Fruit fly (Drosophila melanogaster) whole organism, embryonic: ENCODE results near the gene Tpr2.

ENCODE experiments used
- Ada2b ChIP-seq: fragments of 200-800 bp; sonication (Bioruptor generic); IDR thresholded peaks from 2 replicates; pipeline ENCODE4 v1.3.6; 2022; ENCODE audit warnings: missing biosample characterization, missing genetic modification characterization
- Atf6 ChIP-seq: fragments of 200-800 bp; sonication (Bioruptor generic); IDR thresholded peaks from 2 replicates; pipeline ENCODE4 v1.3.6; 2022; ENCODE audit warnings: missing biosample characterization, missing genetic modification characterization
- BtbVII ChIP-seq: fragments of 200-800 bp; sonication (Bioruptor generic); optimal IDR thresholded peaks from 3 replicates; lab custom pipeline; 2017; ENCODE audit warnings: missing biosample characterization, mild to moderate bottlenecking, missing genetic modification characterization
- CG10274 ChIP-seq: fragments of 200-800 bp; sonication (Bioruptor generic); optimal IDR thresholded peaks from 3 replicates; lab custom pipeline; 2017; ENCODE audit warnings: missing biosample characterization, mild to moderate bottlenecking, missing genetic modification characterization
- CG13123 ChIP-seq: fragments of 200-800 bp; sonication (Bioruptor generic); optimal IDR thresholded peaks from 2 replicates; lab custom pipeline; 2016; ENCODE audit warnings: missing biosample characterization, missing genetic modification characterization
- CG14667 ChIP-seq: fragments of 200-800 bp; sonication (Bioruptor generic); IDR thresholded peaks from 2 replicates; pipeline ENCODE4 v1.3.6; 2022; ENCODE audit warnings: missing biosample characterization, missing genetic modification characterization
- CG15073 ChIP-seq: fragments of 200-800 bp; sonication (Bioruptor generic); optimal IDR thresholded peaks from 2 replicates; lab custom pipeline; 2016; ENCODE audit warnings: missing biosample characterization, missing genetic modification characterization
- CG2889 ChIP-seq: fragments of 200-800 bp; sonication (Bioruptor generic); IDR thresholded peaks from 3 replicates; pipeline ENCODE4 v1.3.6; 2022; ENCODE audit warnings: missing biosample characterization, missing genetic modification characterization
- CG33557 ChIP-seq: fragments of 200-800 bp; sonication (Bioruptor generic); optimal IDR thresholded peaks from 2 replicates; lab custom pipeline; 2019; ENCODE audit warnings: missing biosample characterization, mild to moderate bottlenecking, missing genetic modification characterization, moderate library complexity
- CG4282 ChIP-seq: fragments of 200-800 bp; sonication (Bioruptor generic); optimal IDR thresholded peaks from 2 replicates; lab custom pipeline; 2016; ENCODE audit warnings: missing biosample characterization, missing genetic modification characterization
- CG4404 ChIP-seq: fragments of 200-800 bp; sonication (Bioruptor generic); IDR thresholded peaks from 2 replicates; pipeline ENCODE4 v1.3.6; 2022; ENCODE audit warnings: missing biosample characterization, missing genetic modification characterization
- CG4424 ChIP-seq: fragments of 200-800 bp; sonication (Bioruptor generic); optimal IDR thresholded peaks from 3 replicates; lab custom pipeline; 2016; ENCODE audit warnings: missing biosample characterization, missing genetic modification characterization
- CG6654 ChIP-seq: fragments of 200-800 bp; sonication (Bioruptor generic); optimal IDR thresholded peaks from 2 replicates; lab custom pipeline; 2017; ENCODE audit warnings: missing biosample characterization, mild to moderate bottlenecking, missing genetic modification characterization
- Dref ChIP-seq: fragments of 200-800 bp; sonication (Bioruptor generic); IDR thresholded peaks from 2 replicates; pipeline ENCODE4 v1.3.6; 2022; ENCODE audit warnings: missing biosample characterization, missing genetic modification characterization
- Fer1 ChIP-seq: fragments of 200-800 bp; sonication (Bioruptor generic); optimal IDR thresholded peaks from 2 replicates; lab custom pipeline; 2017; ENCODE audit warnings: missing biosample characterization, mild to moderate bottlenecking, missing genetic modification characterization
- H15 ChIP-seq: fragments of 200-800 bp; sonication (Bioruptor generic); IDR thresholded peaks from 3 replicates; pipeline ENCODE4 v1.3.6; 2022; ENCODE audit warnings: missing biosample characterization, missing genetic modification characterization
- Hey ChIP-seq: fragments of 200-800 bp; sonication (Bioruptor generic); optimal IDR thresholded peaks from 3 replicates; lab custom pipeline; 2018; ENCODE audit warnings: missing biosample characterization, mild to moderate bottlenecking, missing genetic modification characterization
- HmgD ChIP-seq: fragments of 200-800 bp; sonication (Bioruptor generic); optimal IDR thresholded peaks from 3 replicates; lab custom pipeline; 2016; ENCODE audit warnings: missing biosample characterization, missing genetic modification characterization
- HmgZ ChIP-seq: fragments of 200-800 bp; sonication (Bioruptor generic); optimal IDR thresholded peaks from 2 replicates; lab custom pipeline; 2018; ENCODE audit warnings: missing biosample characterization, mild to moderate bottlenecking, missing genetic modification characterization
- Hmr ChIP-seq: fragments of 200-800 bp; sonication (Bioruptor generic); optimal IDR thresholded peaks from 3 replicates; lab custom pipeline; 2017; ENCODE audit warnings: mild to moderate bottlenecking, missing biosample characterization, missing genetic modification reagents, missing genetic modification characterization
- MBD-R2 ChIP-seq: fragments of 200-800 bp; sonication (Bioruptor generic); IDR thresholded peaks from 2 replicates; pipeline ENCODE4 v1.3.6; 2022; ENCODE audit warnings: missing biosample characterization, missing genetic modification characterization
- Mad ChIP-seq: fragments of 200-800 bp; sonication (Bioruptor generic); optimal IDR thresholded peaks from 2 replicates; lab custom pipeline; 2016; ENCODE audit warnings: missing biosample characterization, missing genetic modification characterization
- Med ChIP-seq: fragments of 200-800 bp; sonication (Bioruptor generic); peaks from one replicate; lab custom pipeline; 2016; ENCODE audit warnings: missing biosample characterization, missing genetic modification characterization, mild to moderate bottlenecking, inconsistent platforms, moderate library complexity
- Ravus ChIP-seq: fragments of 200-800 bp; sonication (Bioruptor generic); IDR thresholded peaks from 2 replicates; pipeline ENCODE4 v1.3.6; 2022; ENCODE audit warnings: missing biosample characterization, missing genetic modification characterization
- Sin3A ChIP-seq: fragments of >200 bp; optimal IDR thresholded peaks from 2 replicates; lab custom pipeline; 2018
- Stat92E ChIP-seq, 3 experiments: fragments of >200 bp in 2 of 3; fragments of 200-800 bp in 1 of 3; sonication (Bioruptor generic) in 1 of 3; optimal IDR thresholded peaks; 2 replicates each; lab custom pipeline; 2017 to 2019; ENCODE audit warnings: missing biosample characterization in 3 of 3, missing genetic modification characterization in 3 of 3, mild to moderate bottlenecking in 1 of 3, moderate library complexity in 1 of 3
- TFAM ChIP-seq: fragments of 200-800 bp; sonication (Bioruptor generic); optimal IDR thresholded peaks from 2 replicates; lab custom pipeline; 2017; ENCODE audit warnings: missing biosample characterization, missing genetic modification characterization, inconsistent platforms
- Tbp ChIP-seq: fragments of >200 bp; optimal IDR thresholded peaks from 2 replicates; lab custom pipeline; 2018; ENCODE audit warnings: missing biosample characterization, missing genetic modification characterization
- aop ChIP-seq: fragments of 200-800 bp; sonication (Bioruptor generic); IDR thresholded peaks from 2 replicates; pipeline ENCODE4 v1.3.6; 2022; ENCODE audit warnings: missing biosample characterization, missing genetic modification characterization
- bcd ChIP-seq: fragments of 200-800 bp; sonication (Bioruptor generic); optimal IDR thresholded peaks from 2 replicates; lab custom pipeline; 2017; ENCODE audit warnings: missing biosample characterization, mild to moderate bottlenecking, missing genetic modification characterization
- bsh ChIP-seq, 2 experiments: fragments of 200-800 bp; sonication (Bioruptor generic); optimal IDR thresholded peaks; 2 replicates each; lab custom pipeline; 2017 to 2018; ENCODE audit warnings: mild to moderate bottlenecking in 2 of 2, missing biosample characterization in 2 of 2, missing genetic modification characterization in 2 of 2, moderate library complexity in 1 of 2
- chm ChIP-seq: fragments of 200-800 bp; sonication (Bioruptor generic); IDR thresholded peaks from 2 replicates; pipeline ENCODE4 v1.3.6; 2022; ENCODE audit warnings: missing biosample characterization, missing genetic modification characterization
- crp ChIP-seq, 2 experiments: fragments of 200-800 bp; sonication (Bioruptor generic); optimal IDR thresholded peaks; 2 replicates in 1 of 2; 3 replicates in 1 of 2; lab custom pipeline; 2017; ENCODE audit warnings: missing biosample characterization in 2 of 2, missing genetic modification characterization in 2 of 2, mild to moderate bottlenecking in 1 of 2, moderate library complexity in 1 of 2
- dimm ChIP-seq: fragments of 200-800 bp; sonication (Bioruptor generic); IDR thresholded peaks from 2 replicates; pipeline ENCODE4 v1.3.6; 2022; ENCODE audit warnings: missing biosample characterization, missing genetic modification characterization
- eve ChIP-seq, 2 experiments: fragments of >200 bp; optimal IDR thresholded peaks; 2 replicates each; lab custom pipeline; 2017; ENCODE audit warnings: missing biosample characterization in 2 of 2, missing genetic modification characterization in 2 of 2
- eyg ChIP-seq: fragments of 200-800 bp; sonication (Bioruptor generic); optimal IDR thresholded peaks from 3 replicates; lab custom pipeline; 2016; ENCODE audit warnings: missing biosample characterization, missing genetic modification characterization
- fd64A ChIP-seq: fragments of 200-800 bp; sonication (Bioruptor generic); optimal IDR thresholded peaks from 3 replicates; lab custom pipeline; 2018; ENCODE audit warnings: missing biosample characterization, mild to moderate bottlenecking, missing genetic modification characterization
- grau ChIP-seq: fragments of 200-800 bp; optimal IDR thresholded peaks from 3 replicates; lab custom pipeline; 2019; ENCODE audit warnings: missing biosample characterization, mild to moderate bottlenecking, missing genetic modification characterization, moderate library complexity
- ind ChIP-seq: fragments of 200-800 bp; sonication (Bioruptor generic); optimal IDR thresholded peaks from 3 replicates; lab custom pipeline; 2016; ENCODE audit warnings: missing biosample characterization, missing genetic modification characterization
- insv ChIP-seq, 2 experiments: fragments of 200-800 bp; sonication (Bioruptor generic); optimal IDR thresholded peaks; 3 replicates each; lab custom pipeline; 2016 to 2018; ENCODE audit warnings: missing biosample characterization in 2 of 2, missing genetic modification characterization in 2 of 2
- jumu ChIP-seq: fragments of 200-800 bp; sonication (Bioruptor generic); optimal IDR thresholded peaks from 3 replicates; lab custom pipeline; 2016; ENCODE audit warnings: missing biosample characterization, missing genetic modification characterization
- lbe ChIP-seq: fragments of 200-800 bp; sonication (Bioruptor generic); optimal IDR thresholded peaks from 2 replicates; lab custom pipeline; 2016; ENCODE audit warnings: missing biosample characterization, mild to moderate bottlenecking, missing genetic modification characterization
- mirr ChIP-seq: fragments of 200-800 bp; sonication (Bioruptor generic); optimal IDR thresholded peaks from 3 replicates; lab custom pipeline; 2018; ENCODE audit warnings: missing biosample characterization, mild to moderate bottlenecking, missing genetic modification characterization
- pita ChIP-seq: fragments of 200-800 bp; sonication (Bioruptor generic); optimal IDR thresholded peaks from 2 replicates; lab custom pipeline; 2017; ENCODE audit warnings: missing biosample characterization, mild to moderate bottlenecking, missing genetic modification characterization
- row ChIP-seq: fragments of 200-800 bp; sonication (Bioruptor generic); IDR thresholded peaks from 3 replicates; pipeline ENCODE4 v1.3.6; 2022; ENCODE audit warnings: missing biosample characterization, missing genetic modification characterization
- run ChIP-seq: fragments of 200-800 bp; sonication (Bioruptor generic); optimal IDR thresholded peaks from 3 replicates; lab custom pipeline; 2018; ENCODE audit warnings: missing biosample characterization, mild to moderate bottlenecking, missing genetic modification characterization
- slbo ChIP-seq: fragments of 200-800 bp; sonication (Bioruptor generic); IDR thresholded peaks from 2 replicates; pipeline ENCODE4 v1.3.6; 2022; ENCODE audit warnings: missing biosample characterization, missing genetic modification characterization
- sqz ChIP-seq: fragments of 200-800 bp; sonication (Bioruptor generic); optimal IDR thresholded peaks from 3 replicates; lab custom pipeline; 2018; ENCODE audit warnings: missing biosample characterization, mild to moderate bottlenecking, missing genetic modification characterization
- trem ChIP-seq: fragments of 200-800 bp; optimal IDR thresholded peaks from 3 replicates; lab custom pipeline; 2019; ENCODE audit warnings: missing biosample characterization, mild to moderate bottlenecking, missing genetic modification characterization, moderate library complexity
- trh ChIP-seq: fragments of 200-800 bp; sonication (Bioruptor generic); optimal IDR thresholded peaks from 2 replicates; lab custom pipeline; 2016; ENCODE audit warnings: missing biosample characterization, missing genetic modification characterization
- zen ChIP-seq: fragments of 200-800 bp; sonication (Bioruptor generic); optimal IDR thresholded peaks from 3 replicates; lab custom pipeline; 2018; ENCODE audit warnings: missing biosample characterization, mild to moderate bottlenecking, missing genetic modification characterization, moderate library complexity

Tpr2 gene

DNA sequence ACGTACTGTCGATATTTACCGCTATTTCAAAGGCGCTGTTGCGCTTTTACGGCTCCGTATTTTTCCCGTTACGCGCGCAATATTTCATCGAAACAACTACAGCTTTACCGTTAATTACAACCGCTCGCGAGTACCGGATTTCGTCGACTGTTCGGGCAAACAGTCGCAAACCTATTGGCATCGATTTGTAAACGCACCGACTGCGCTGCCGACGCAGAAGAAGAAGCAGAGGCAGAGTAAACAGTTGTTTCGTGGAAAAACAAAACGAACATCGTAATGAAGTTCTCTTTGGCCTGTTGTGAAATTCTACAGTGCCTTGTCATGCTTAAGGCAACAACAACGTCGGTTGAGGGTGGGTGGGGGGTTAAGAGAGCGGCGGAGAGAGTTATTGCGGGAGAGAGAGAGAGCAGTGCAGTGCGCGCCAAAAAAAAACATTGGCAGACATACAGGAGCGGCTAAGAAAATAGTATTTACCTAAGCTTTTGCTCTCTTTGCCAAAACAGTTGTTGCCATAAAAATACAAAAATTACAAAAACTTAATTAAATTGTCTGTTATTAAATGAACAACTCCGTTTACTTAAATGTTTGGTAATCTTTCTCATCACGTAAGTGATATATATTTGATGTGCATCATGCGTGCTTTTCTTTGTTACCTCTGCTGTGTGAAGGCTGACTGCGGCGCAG, 41.5 kb downstream of the Tpr2 start, which contains the start of gene CG5953 (continued):
- peak; percentile 41 for TF ChIP-seq HmgD (GFP tag; lab: Kevin White, UChicago)
- peak; percentile 95 for TF ChIP-seq CG2889 (GFP tag; lab: Robert Waterston, UW)
- TF ChIP-seq fd64A: peak; percentile 83
- peak; percentile 91 for TF ChIP-seq Ravus (GFP tag; lab: Robert Waterston, UW)
- TF ChIP-seq CG14667 (GFP tag; lab: Robert Waterston, UW): peak; percentile 96
- TF ChIP-seq Med: peak; percentile 98
- TF ChIP-seq sqz (GFP tag; lab: Kevin White, UChicago): peak; percentile 100
- TF ChIP-seq grau: peak; percentile 95
- peak; percentile 79 for TF ChIP-seq eyg (GFP tag; lab: Kevin White, UChicago)
- TF ChIP-seq H15 (GFP tag; lab: Robert Waterston, UW): peak; percentile 95
- peak; percentile 91 for TF ChIP-seq lbe (GFP tag; lab: Kevin White, UChicago)
- TF ChIP-seq HmgZ (tag; lab: Kevin White, UChicago): peak; percentile 96
- peak; percentile 91 for TF ChIP-seq chm (GFP tag; lab: Robert Waterston, UW)
- peak; percentile 91 for TF ChIP-seq MBD-R2
- peak; percentile 76 for TF ChIP-seq CG4282 (GFP tag; lab: Kevin White, UChicago)
- peak in 1 of 2 experiments; percentile 67 for TF ChIP-seq crp (GFP tag; optimal IDR thresholded peaks at IDR 0.05; lab: Kevin White, UChicago)
- TF ChIP-seq CG13123 (GFP tag; lab: Kevin White, UChicago): peak; percentile 85
- TF ChIP-seq slbo (GFP tag; lab: Robert Waterston, UW): peak; percentile 96
- no peak for TF ChIP-seq Tbp
- TF ChIP-seq Dref (GFP tag; lab: Robert Waterston, UW): no peak
- peak; percentile 86 for TF ChIP-seq CG10274 (GFP tag; lab: Kevin White, UChicago)
- peak; percentile 97 for TF ChIP-seq Atf6 (GFP tag; lab: Robert Waterston, UW)
- TF ChIP-seq dimm (GFP tag; lab: Robert Waterston, UW): peak; percentile 89
- TF ChIP-seq CG4424 (GFP tag; lab: Kevin White, UChicago): peak; percentile 96
- TF ChIP-seq Stat92E (GFP tag; optimal IDR thresholded peaks at IDR 0.05; lab: Kevin White, UChicago): peak in 1 of 3 experiments; percentile 96
- TF ChIP-seq Sin3A (lab: Kevin White, UChicago): no peak
- TF ChIP-seq CG6654 (GFP tag; lab: Kevin White, UChicago): peak; percentile 88
- TF ChIP-seq row (GFP tag; lab: Robert Waterston, UW): peak; percentile 99
- TF ChIP-seq trh (GFP tag; lab: Kevin White, UChicago): peak; percentile 80
- peak; percentile 95 for TF ChIP-seq CG4404 (GFP tag; lab: Robert Waterston, UW)
- TF ChIP-seq trem (tag; lab: Kevin White, UChicago): peak; percentile 95
- peak; percentile 81 for TF ChIP-seq TFAM (GFP tag; lab: Kevin White, UChicago)
- peak; percentile 98 for TF ChIP-seq Ada2b (GFP tag; lab: Robert Waterston, UW)
- peak; percentile 95 for TF ChIP-seq run
- peak; percentile 93 for TF ChIP-seq mirr (GFP tag; lab: Kevin White, UChicago)
- TF ChIP-seq pita (GFP tag; lab: Kevin White, UChicago): no peak
- TF ChIP-seq insv (GFP tag; optimal IDR thresholded peaks at IDR 0.05; lab: Kevin White, UChicago): peak; percentile 27 to 68
- TF ChIP-seq CG33557 (GFP tag; lab: Kevin White, UChicago): peak; percentile 90
- peak; percentile 97 for TF ChIP-seq bcd (GFP tag; lab: Kevin White, UChicago)
- TF ChIP-seq CG15073 (GFP tag; lab: Kevin White, UChicago): peak; percentile 68
- peak; percentile 97 for TF ChIP-seq BtbVII (GFP tag; lab: Kevin White, UChicago)
- TF ChIP-seq ind (GFP tag; lab: Kevin White, UChicago): peak; percentile 96
- TF ChIP-seq eve (GFP tag; optimal IDR thresholded peaks at IDR 0.05; lab: Kevin White, UChicago): peak in 1 of 2 experiments; percentile 98
- peak; percentile 76 for TF ChIP-seq aop (GFP tag; lab: Robert Waterston, UW)
- TF ChIP-seq Mad (GFP tag; lab: Kevin White, UChicago): peak; percentile 89
- peak; percentile 96 to 98 for TF ChIP-seq bsh (GFP tag; optimal IDR thresholded peaks at IDR 0.05; lab: Kevin White, UChicago)
- peak; percentile 93 for TF ChIP-seq jumu
- TF ChIP-seq Fer1 (GFP tag; lab: Kevin White, UChicago): peak; percentile 98
- TF ChIP-seq zen (tag; lab: Kevin White, UChicago): peak; percentile 92
- TF ChIP-seq Hey (tag; lab: Kevin White, UChicago): peak; percentile 55
- peak; percentile 98 for TF ChIP-seq Hmr
